Fruit fly (Drosophila melanogaster) whole organism, pupa: ENCODE measurements around the gene CG18814.

ENCODE experiments used
- CG10348 ChIP-seq: fragments of 200-800 bp; sonication (Bioruptor generic); IDR thresholded peaks from 2 replicates; pipeline ENCODE4 v1.3.6; 2022; ENCODE audit warnings: missing biosample characterization, missing genetic modification characterization
- CG12605 ChIP-seq: fragments of 200-800 bp; sonication (Bioruptor generic); IDR thresholded peaks from 2 replicates; pipeline ENCODE4 v1.3.6; 2022; ENCODE audit warnings: missing biosample characterization, missing genetic modification characterization
- CG14655 ChIP-seq: fragments of 200-800 bp; sonication (Bioruptor generic); optimal IDR thresholded peaks from 3 replicates; lab custom pipeline; 2017; ENCODE audit warnings: mild to moderate bottlenecking, missing biosample characterization, missing genetic modification reagents, missing genetic modification characterization
- CG32121 ChIP-seq: fragments of 200-800 bp; sonication (Bioruptor generic); IDR thresholded peaks from 2 replicates; pipeline ENCODE4 v1.3.6; 2022; ENCODE audit warnings: missing biosample characterization, missing genetic modification characterization
- CG8301 ChIP-seq: fragments of 200-800 bp; sonication (Bioruptor generic); optimal IDR thresholded peaks from 2 replicates; lab custom pipeline; 2018; ENCODE audit warnings: missing biosample characterization, mild to moderate bottlenecking, missing genetic modification characterization
- CG9948 ChIP-seq: fragments of 200-800 bp; sonication (Bioruptor generic); optimal IDR thresholded peaks from 2 replicates; lab custom pipeline; 2018; ENCODE audit warnings: missing biosample characterization, mild to moderate bottlenecking, missing genetic modification characterization, moderate library complexity
- EcR ChIP-seq: fragments of 200-800 bp; sonication (Bioruptor generic); optimal IDR thresholded peaks from 3 replicates; lab custom pipeline; 2019; ENCODE audit warnings: missing biosample characterization, missing genetic modification characterization, mild to moderate bottlenecking, moderate library complexity, missing genetic modification reagents
- Pif1A ChIP-seq: fragments of 200-800 bp; sonication (Bioruptor generic); optimal IDR thresholded peaks from 3 replicates; lab custom pipeline; 2016; ENCODE audit warnings: missing biosample characterization, missing genetic modification characterization
- Pif1B ChIP-seq: fragments of 200-800 bp; sonication (Bioruptor generic); optimal IDR thresholded peaks from 3 replicates; lab custom pipeline; 2016; ENCODE audit warnings: missing biosample characterization, missing genetic modification characterization
- Snoo ChIP-seq: fragments of 200-800 bp; sonication (Bioruptor generic); optimal IDR thresholded peaks from 3 replicates; lab custom pipeline; 2017; ENCODE audit warnings: missing biosample characterization, mild to moderate bottlenecking, missing genetic modification characterization, inconsistent platforms
- fd96Ca ChIP-seq: fragments of 200-800 bp; sonication (Bioruptor generic); IDR thresholded peaks from 3 replicates; pipeline ENCODE4 v1.3.6; 2022; ENCODE audit warnings: missing biosample characterization, missing genetic modification characterization
- gl ChIP-seq: fragments of 200-800 bp; sonication (Bioruptor generic); optimal IDR thresholded peaks from 2 replicates; lab custom pipeline; 2018; ENCODE audit warnings: missing biosample characterization, mild to moderate bottlenecking, missing genetic modification characterization

- TF ChIP-seq Pif1B (GFP tag; lab: Kevin White, UChicago) (no peak), CG10348 (GFP tag; lab: Robert Waterston, UW) (no peak), CG12605 (GFP tag; lab: Robert Waterston, UW) (no peak), CG14655 (GFP tag; lab: Kevin White, UChicago) (no peak), fd96Ca (GFP tag; lab: Robert Waterston, UW) (no peak), CG8301 (no peak), Snoo (no peak), gl (tag; lab: Kevin White, UChicago) (no peak), EcR (GFP tag; lab: Kevin White, UChicago) (no peak), CG32121 (GFP tag; lab: Robert Waterston, UW) (no peak), Pif1A (GFP tag; lab: Kevin White, UChicago) (no peak), CG9948 (tag; lab: Kevin White, UChicago) (no peak)
These were observed 24.1 kb downstream of the CG18814 start for dm6 chr3L:16393700-16394099.
